Worm (Caenorhabditis elegans): ENCODE results near the gene unc-18.

ce11 chrX:7715463-7715862 lies 32.8 kb downstream of the unc-18 start:
- TF ChIP-seq unc-62 (GFP tag; optimal IDR thresholded peaks at IDR 0.05) (peak; percentile 91), ces-1 (GFP tag; optimal IDR thresholded peaks at IDR 0.05) (no peak), sptf-1 (tag; optimal IDR thresholded peaks at IDR 0.05) (no peak), nhr-237 (tag; optimal IDR thresholded peaks at IDR 0.05) (no peak)

All from whole organism, mixed stage, embryonic.